Worm (Caenorhabditis elegans): ENCODE measurements around the gene cdd-2.

DNA sequence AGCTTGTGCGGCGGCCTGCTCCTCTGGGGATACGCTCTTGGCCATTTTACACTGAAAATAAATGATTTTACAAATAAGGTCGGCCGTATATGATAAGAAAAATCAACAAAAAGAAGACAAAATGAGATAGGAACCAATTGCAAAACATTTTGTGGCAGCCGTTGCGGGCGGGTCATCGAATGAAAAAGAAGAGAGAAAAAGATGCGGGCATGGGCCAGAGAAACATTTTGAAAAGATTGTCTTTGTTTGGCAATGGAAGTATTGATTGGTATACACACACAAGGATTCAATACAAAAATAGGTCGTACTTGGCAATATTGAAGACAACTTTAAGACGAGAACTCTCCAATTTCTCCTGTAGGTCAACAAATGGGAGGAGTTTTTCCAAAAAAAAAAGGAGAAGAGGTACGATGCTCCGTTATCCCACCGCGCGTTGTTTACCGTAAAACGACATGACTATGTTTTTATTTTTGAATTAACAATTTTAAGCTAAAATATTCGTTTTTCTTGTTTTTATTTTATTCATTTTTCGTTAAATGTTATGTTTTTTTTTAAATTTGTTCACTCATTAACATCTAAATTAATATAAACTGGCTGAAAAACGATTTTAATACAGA, 35.0 kb downstream of the cdd-2 start, which contains the start of the genes plc-4 and R05G6.4:
- no peak for TF ChIP-seq ceh-24 (tag; optimal IDR thresholded peaks at IDR 0.05)
- no peak for TF ChIP-seq hlh-30 (tag; optimal IDR thresholded peaks at IDR 0.05; ENCODE audit: insufficient read depth)
- TF ChIP-seq pat-9 (tag; optimal IDR thresholded peaks at IDR 0.05): no peak
- no peak for TF ChIP-seq hlh-13 (GFP tag; optimal IDR thresholded peaks at IDR 0.05)
- TF ChIP-seq nfya-1 (tag; optimal IDR thresholded peaks at IDR 0.05): no peak
- TF ChIP-seq ceh-2 (tag; optimal IDR thresholded peaks at IDR 0.05): no peak
- no peak for TF ChIP-seq ama-1 (optimal IDR thresholded peaks at IDR 0.05)
- no peak for TF ChIP-seq ceh-9 (tag; optimal IDR thresholded peaks at IDR 0.05)
- no peak for TF ChIP-seq che-1 (tag; optimal IDR thresholded peaks at IDR 0.05)
- no peak for TF ChIP-seq nhr-232 (tag; optimal IDR thresholded peaks at IDR 0.05)
